Worm (Caenorhabditis elegans) whole organism, L3 larva: ENCODE data around the gene K09E9.4.

Experiments used
- ama-1 ChIP-seq: fragments of 150-350 bp; optimal IDR thresholded peaks from 2 replicates; lab custom pipeline; 2018
- ceh-28 ChIP-seq: fragments of 150-350 bp; optimal IDR thresholded peaks from 2 replicates; lab custom pipeline; 2014; ENCODE audit warnings: missing biosample characterization, missing genetic modification reagents, missing genetic modification characterization
- ceh-82 ChIP-seq: fragments of 150-350 bp; optimal IDR thresholded peaks from 2 replicates; lab custom pipeline; 2014; ENCODE audit warnings: missing biosample characterization, missing genetic modification characterization
- daf-12 ChIP-seq: fragments of 150-350 bp; optimal IDR thresholded peaks from 2 replicates; lab custom pipeline; 2014; ENCODE audit warnings: missing biosample characterization, missing genetic modification reagents, missing genetic modification characterization
- lin-15B ChIP-seq: fragments of 150-350 bp; optimal IDR thresholded peaks from 2 replicates; lab custom pipeline; 2014; ENCODE audit warnings: missing biosample characterization, missing genetic modification characterization
- nhr-23 ChIP-seq: fragments of 150-350 bp; optimal IDR thresholded peaks from 2 replicates; lab custom pipeline; 2014; ENCODE audit warnings: missing biosample characterization, missing genetic modification reagents, missing genetic modification characterization
- nhr-237 ChIP-seq: fragments of 150-350 bp; optimal IDR thresholded peaks from 2 replicates; lab custom pipeline; 2014; ENCODE audit warnings: missing biosample characterization, missing genetic modification characterization
- pha-4 ChIP-seq: fragments of 150-350 bp; optimal IDR thresholded peaks from 2 replicates; lab custom pipeline; 2014; ENCODE audit warnings: missing biosample characterization, missing genetic modification reagents, missing genetic modification characterization
- unc-62 ChIP-seq: fragments of 150-350 bp; sonication (generic microtip); optimal IDR thresholded peaks from 4 replicates; lab custom pipeline; 2014; ENCODE audit warnings: missing biosample characterization, missing genetic modification reagents, missing genetic modification characterization

DNA sequence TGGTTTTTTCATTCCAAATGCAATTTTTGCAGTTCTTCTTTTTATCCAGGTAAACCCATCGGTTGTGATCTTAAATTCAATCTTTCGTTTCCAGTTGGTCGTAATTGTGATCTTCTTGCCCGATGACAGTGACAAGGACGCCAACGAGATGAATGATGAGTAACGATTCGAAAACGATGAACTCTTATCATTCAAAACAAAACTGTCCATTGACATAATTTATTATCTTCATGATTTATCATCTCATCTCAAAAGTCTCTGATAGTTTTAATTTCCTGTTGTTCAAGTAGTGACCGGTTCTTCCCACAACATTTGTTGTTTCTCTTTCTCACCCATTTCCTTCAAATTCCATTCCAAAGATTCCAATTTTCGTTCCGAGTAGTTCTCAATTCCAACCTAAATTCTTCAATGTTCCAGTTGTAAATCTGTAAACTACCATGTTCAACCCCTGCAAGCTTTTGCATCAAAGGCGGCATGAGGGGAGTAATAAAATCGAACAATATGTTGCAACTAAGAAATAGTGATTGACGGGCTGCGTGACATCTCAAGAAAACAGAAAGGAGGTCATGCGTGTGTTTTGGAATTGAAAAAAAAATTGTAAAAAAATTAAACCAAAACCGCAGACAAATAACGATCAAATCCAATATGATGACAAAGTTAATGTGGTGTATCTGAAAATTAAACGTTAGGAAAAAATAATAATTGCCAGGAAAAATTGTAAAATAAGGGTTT is 4.0 kb downstream of the K09E9.4 start:
- TF ChIP-seq pha-4 (tag; lab: Kevin White, UChicago) (no peak), daf-12 (no peak), unc-62 (GFP tag; lab: Kevin White, UChicago) (peak; percentile 48), nhr-237 (tag; lab: Kevin White, UChicago) (no peak), nhr-23 (tag; lab: Kevin White, UChicago) (peak; percentile 38), ceh-28 (no peak), ama-1 (no peak), lin-15B (tag; lab: Kevin White, UChicago) (no peak), ceh-82 (tag; lab: Kevin White, UChicago) (no peak)
